Worm (Caenorhabditis elegans): ENCODE results near the gene Y94H6A.12.

The Y94H6A.12 gene

DNA sequence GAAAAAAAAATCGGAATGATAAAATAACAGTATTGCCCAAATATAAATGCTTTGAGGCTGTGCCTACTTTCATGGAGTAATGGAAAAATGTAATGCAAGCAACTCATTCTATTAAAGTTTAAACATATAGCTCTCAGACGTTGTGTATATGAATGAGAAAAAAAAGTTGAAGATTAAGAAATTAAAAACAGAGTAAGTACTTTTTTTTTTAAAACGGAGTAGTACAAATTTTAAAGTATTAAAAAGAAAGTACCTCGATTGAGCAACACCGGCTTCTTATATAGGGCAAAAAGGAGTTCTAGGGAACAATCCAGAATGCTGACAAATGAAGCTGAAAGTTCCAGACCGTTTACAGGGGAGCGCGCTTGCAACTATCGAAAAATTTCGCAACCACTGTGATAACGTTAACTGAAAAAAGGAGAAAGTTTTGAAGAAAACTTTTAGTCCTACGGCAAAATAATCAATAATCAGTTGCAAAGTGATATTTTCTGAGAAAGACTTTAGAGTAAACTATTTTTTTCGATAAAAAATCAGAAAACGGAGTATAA lies 1.6 kb downstream of the Y94H6A.12 start:
- TF ChIP-seq hlh-1 (tag; optimal IDR thresholded peaks at IDR 0.05) = no peak
- no peak for TF ChIP-seq snpc-4 (tag; optimal IDR thresholded peaks at IDR 0.05)
- TF ChIP-seq elt-1 (tag; optimal IDR thresholded peaks at IDR 0.05; ENCODE audit: borderline replicate concordance, insufficient read depth) = no peak
- no peak for TF ChIP-seq sem-2 (GFP tag; optimal IDR thresholded peaks at IDR 0.05)
- no peak for TF ChIP-seq nhr-237 (tag; optimal IDR thresholded peaks at IDR 0.05)
- TF ChIP-seq lsy-2 (tag; optimal IDR thresholded peaks at IDR 0.05) = no peak
- TF ChIP-seq elt-3 (tag; optimal IDR thresholded peaks at IDR 0.05) = no peak
- TF ChIP-seq zip-8 (tag; optimal IDR thresholded peaks at IDR 0.05) = no peak
- no peak for TF ChIP-seq unc-62 (GFP tag; optimal IDR thresholded peaks at IDR 0.05)
- TF ChIP-seq blmp-1 (tag; optimal IDR thresholded peaks at IDR 0.05) = no peak
- TF ChIP-seq tbx-8 (GFP tag; optimal IDR thresholded peaks at IDR 0.05) = no peak
- TF ChIP-seq unc-39 (tag; optimal IDR thresholded peaks at IDR 0.05) = no peak
- no peak for TF ChIP-seq ces-1 (GFP tag; optimal IDR thresholded peaks at IDR 0.05)

DNA sequence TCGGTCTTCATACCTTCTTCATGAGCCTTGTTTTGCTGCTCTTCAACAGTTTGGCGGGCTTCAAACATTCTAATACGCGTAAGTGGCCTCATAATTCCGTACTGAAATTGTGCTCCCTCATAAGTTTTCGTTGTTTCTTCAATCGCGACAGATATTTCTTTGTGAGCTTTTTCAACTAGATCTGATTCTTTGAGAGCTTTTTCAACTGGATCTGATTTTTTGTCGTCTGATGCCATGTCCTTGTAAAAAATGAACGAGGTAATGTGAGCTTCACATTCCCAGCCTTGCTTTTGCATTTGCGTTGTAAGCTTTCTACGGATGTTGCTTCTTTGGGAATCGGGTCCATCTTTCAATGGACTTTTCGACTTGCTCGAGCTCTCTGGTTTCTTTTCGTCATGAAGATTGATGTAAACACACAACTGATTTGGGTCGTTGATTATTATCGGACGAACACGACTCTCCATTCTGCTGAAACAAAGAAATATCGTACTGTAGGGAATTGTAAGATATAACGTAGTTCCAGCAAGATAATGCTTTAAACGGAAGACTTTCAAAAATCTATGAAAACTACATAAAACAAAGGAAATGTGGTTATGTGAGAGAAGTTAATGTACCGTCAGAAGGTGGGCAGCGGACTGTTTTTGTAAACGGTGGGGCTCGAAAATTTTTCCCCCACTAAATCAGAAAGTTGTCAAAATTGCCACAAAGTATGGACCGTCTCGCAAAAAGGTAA lies 2.5 kb downstream of the Y94H6A.12 start, which contains the start of gene Y94H6A.10:
TSS of gene Y94H6A.10 (minus strand) at position 464 of the 733 bp plus-strand sequence.
- TF ChIP-seq mls-2 (tag; optimal IDR thresholded peaks at IDR 0.05) = no peak
- no peak for TF ChIP-seq ceh-83 (GFP tag; optimal IDR thresholded peaks at IDR 0.05)
- TF ChIP-seq mep-1 (tag; optimal IDR thresholded peaks at IDR 0.05) = no peak
- no peak for TF ChIP-seq sem-2 (GFP tag; optimal IDR thresholded peaks at IDR 0.05)
- TF ChIP-seq hlh-1 (tag; optimal IDR thresholded peaks at IDR 0.05) = no peak
- TF ChIP-seq mab-5 (tag; optimal IDR thresholded peaks at IDR 0.05) = no peak

DNA sequence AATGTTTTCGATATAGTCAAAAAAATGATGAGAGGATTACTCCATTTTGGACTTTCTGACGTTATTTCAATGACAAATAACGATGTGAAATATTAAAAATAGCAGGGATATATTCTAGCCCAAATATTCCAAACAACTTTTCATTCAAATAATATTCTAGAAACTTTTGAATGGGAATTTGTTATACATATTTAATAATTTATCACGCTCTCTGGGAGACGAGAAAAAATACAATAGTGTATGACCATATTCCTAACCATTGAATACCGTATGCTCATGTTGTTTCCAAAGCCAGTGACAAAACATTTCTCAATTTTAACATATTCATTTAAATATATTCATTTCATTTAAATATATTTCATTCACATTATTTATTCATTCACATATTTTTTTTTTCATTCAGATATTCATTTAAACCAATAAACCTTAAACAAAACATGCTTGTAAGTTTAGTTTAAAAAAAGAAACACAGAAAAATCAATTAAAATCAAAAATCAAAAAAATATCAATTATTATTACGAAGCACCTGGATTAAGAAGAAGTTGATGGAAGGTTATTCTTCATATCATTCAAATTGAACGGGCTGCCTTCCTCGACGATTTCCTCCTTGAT lies 3.1 kb downstream of the Y94H6A.12 start:
- TF ChIP-seq ces-1 (GFP tag; optimal IDR thresholded peaks at IDR 0.05) = no peak

DNA sequence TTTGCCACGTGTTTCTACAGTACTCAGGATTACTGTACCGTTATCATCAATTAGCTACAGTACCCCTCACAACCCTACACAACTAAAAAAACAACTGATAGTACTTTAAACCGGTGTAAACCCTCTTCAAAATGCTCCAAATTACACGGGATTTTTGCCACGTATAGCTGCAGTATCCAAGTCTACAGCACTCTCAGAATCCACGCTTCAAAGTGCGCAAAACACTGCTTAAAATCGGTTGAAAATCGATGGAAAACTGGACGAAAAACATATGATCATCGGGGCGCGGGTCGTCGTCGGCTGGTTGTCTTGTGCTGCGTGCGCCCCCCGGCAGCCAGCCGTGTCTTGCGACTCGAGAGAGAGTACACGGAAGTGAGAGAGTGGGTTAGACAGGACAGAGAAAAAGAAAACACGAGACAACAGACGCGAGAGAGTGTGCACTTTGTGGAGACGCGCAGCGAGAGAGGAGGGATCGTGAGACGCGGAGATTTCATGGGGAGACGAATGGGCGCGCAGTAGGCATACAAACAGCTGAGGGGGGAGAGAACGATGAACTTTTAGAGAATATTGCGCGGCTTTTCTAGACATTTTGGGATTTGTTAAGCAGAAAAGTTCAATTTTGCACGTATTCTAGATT lies 4.4 kb downstream of the Y94H6A.12 start:
- TF ChIP-seq ceh-43 (GFP tag; optimal IDR thresholded peaks at IDR 0.05) (no peak), sptf-1 (tag; optimal IDR thresholded peaks at IDR 0.05) (no peak), mep-1 (tag; optimal IDR thresholded peaks at IDR 0.05) (no peak), lsy-2 (tag; optimal IDR thresholded peaks at IDR 0.05) (peak; percentile 37), ces-1 (GFP tag; optimal IDR thresholded peaks at IDR 0.05) (no peak), elt-3 (tag; optimal IDR thresholded peaks at IDR 0.05) (no peak), M03D4.4 (tag; optimal IDR thresholded peaks at IDR 0.05) (no peak), drap-1 (GFP tag; optimal IDR thresholded peaks at IDR 0.05) (peak; percentile 8), pha-4 (tag; optimal IDR thresholded peaks at IDR 0.05) (peak; percentile 65), zip-8 (tag; optimal IDR thresholded peaks at IDR 0.05) (no peak), nhr-237 (tag; optimal IDR thresholded peaks at IDR 0.05) (peak; percentile 57), nhr-12 (tag; optimal IDR thresholded peaks at IDR 0.05) (no peak), nhr-2 (tag; optimal IDR thresholded peaks at IDR 0.05) (no peak), hlh-1 (tag; optimal IDR thresholded peaks at IDR 0.05) (peak; percentile 57), unc-62 (GFP tag; optimal IDR thresholded peaks at IDR 0.05) (peak; percentile 9), unc-120 (tag; optimal IDR thresholded peaks at IDR 0.05; ENCODE audit: poor library complexity, severe bottlenecking) (peak; percentile 39), cnd-1 (tag; optimal IDR thresholded peaks at IDR 0.05) (peak; percentile 11), bed-3 (GFP tag; optimal IDR thresholded peaks at IDR 0.05) (no peak), ham-2 (GFP tag; optimal IDR thresholded peaks at IDR 0.05) (peak; percentile 8)

DNA sequence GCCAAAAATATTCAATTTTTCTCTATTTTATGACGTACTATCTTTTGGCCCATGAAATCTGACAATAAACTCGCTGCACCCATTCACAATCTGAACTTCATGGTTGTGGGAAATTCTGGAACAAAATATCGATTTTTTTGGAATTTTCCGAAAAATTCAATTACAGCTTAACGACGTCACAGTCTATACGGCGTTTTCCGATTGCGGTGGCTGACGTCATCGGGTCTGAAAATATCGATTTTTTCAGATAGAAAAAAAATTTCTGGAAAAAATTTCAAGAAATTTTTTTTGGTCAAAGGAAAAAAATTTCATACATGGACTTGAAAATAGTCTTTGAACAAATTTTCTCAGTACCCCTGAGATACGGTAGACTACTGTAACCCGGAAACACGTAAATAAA lies 5.8 kb downstream of the Y94H6A.12 start, which contains the start of gene ubc-8:
TSS of gene ubc-8 (minus strand) at position 227 of the 400 bp plus-strand sequence.
- TF ChIP-seq unc-120 (tag; optimal IDR thresholded peaks at IDR 0.05; ENCODE audit: poor library complexity, severe bottlenecking) (no peak), drap-1 (GFP tag; optimal IDR thresholded peaks at IDR 0.05) (no peak), tbx-8 (GFP tag; optimal IDR thresholded peaks at IDR 0.05) (no peak), elt-3 (tag; optimal IDR thresholded peaks at IDR 0.05) (no peak), snpc-4 (tag; optimal IDR thresholded peaks at IDR 0.05) (no peak), ceh-39 (tag; optimal IDR thresholded peaks at IDR 0.05) (no peak)

All from whole organism, mixed stage, embryonic.